Fruit fly (Drosophila melanogaster): ENCODE results near the gene CG11550.

dm6 chr3R:31679830-31680294 lies at the start of gene CG11550:
- TF ChIP-seq kay (GFP tag; ENCODE audit: borderline replicate concordance) (no peak), CG12768 (GFP tag; optimal IDR thresholded peaks at IDR 0.05) (no peak), cnc (optimal IDR thresholded peaks at IDR 0.05) (no peak)
